Worm (Caenorhabditis elegans) whole organism, L4 larva: Measurements from ENCODE around the gene lgc-40.

Source experiments
- ama-1 ChIP-seq: fragments of 150-350 bp; optimal IDR thresholded peaks from 2 replicates; lab custom pipeline; 2014; ENCODE audit warnings: inconsistent platforms, mixed read lengths
- ceh-28 ChIP-seq: fragments of 150-350 bp; optimal IDR thresholded peaks from 2 replicates; lab custom pipeline; 2014; ENCODE audit warnings: missing biosample characterization, missing genetic modification reagents, missing genetic modification characterization
- daf-19 ChIP-seq: fragments of 200-800 bp; sonication (Bioruptor generic); conservative IDR thresholded peaks from 2 replicates; pipeline ENCODE4 v1.3.6; 2022; ENCODE audit warnings: missing genetic modification characterization, missing compliant biosample characterization
- fos-1 ChIP-seq: fragments of 150-350 bp; optimal IDR thresholded peaks from 2 replicates; lab custom pipeline; 2014; ENCODE audit warnings: missing biosample characterization, missing genetic modification characterization
- lin-1 ChIP-seq: fragments of 200-800 bp; sonication (Bioruptor generic); IDR thresholded peaks from 2 replicates; pipeline ENCODE4 v1.3.6; 2022; ENCODE audit warnings: missing genetic modification reagents, missing genetic modification characterization, missing compliant biosample characterization
- mep-1 ChIP-seq: fragments of 150-350 bp; sonication (generic microtip); optimal IDR thresholded peaks from 3 replicates; lab custom pipeline; 2014; ENCODE audit warnings: missing biosample characterization, missing genetic modification characterization
- nhr-25 ChIP-seq: sonication (generic microtip); optimal IDR thresholded peaks from 2 replicates; lab custom pipeline; 2017; ENCODE audit warnings: missing genetic modification characterization, mild to moderate bottlenecking, missing compliant biosample characterization, antibody characterized with exemption, moderate library complexity, borderline replicate concordance; ENCODE audit not compliant: insufficient read depth
- php-3 ChIP-seq: fragments of 200-800 bp; sonication (Bioruptor generic); IDR thresholded peaks from 2 replicates; pipeline ENCODE4 v1.3.6; 2022; ENCODE audit warnings: missing genetic modification reagents, missing genetic modification characterization, missing compliant biosample characterization
- pqm-1 ChIP-seq: sonication (generic microtip); optimal IDR thresholded peaks from 2 replicates; lab custom pipeline; 2017; ENCODE audit warnings: missing biosample characterization, missing genetic modification characterization
- snpc-4 ChIP-seq: fragments of 150-350 bp; optimal IDR thresholded peaks from 2 replicates; lab custom pipeline; 2014; ENCODE audit warnings: missing biosample characterization, missing genetic modification characterization
- tag-97 ChIP-seq: fragments of 200-800 bp; sonication (Bioruptor generic); IDR thresholded peaks from 2 replicates; pipeline ENCODE4 v1.3.6; 2022; ENCODE audit warnings: missing genetic modification characterization, missing compliant biosample characterization
- unc-62 ChIP-seq, 3 experiments: fragments of 150-350 bp in 1 of 3; sonication (generic microtip); optimal IDR thresholded peaks in 2 of 3; peaks in 1 of 3; 1 replicate in 1 of 3; 2 replicates in 2 of 3; lab custom pipeline; 2014 to 2017; ENCODE audit warnings: missing biosample characterization in 3 of 3, missing genetic modification characterization in 3 of 3, missing genetic modification reagents in 3 of 3, missing genotype in 1 of 3

DNA sequence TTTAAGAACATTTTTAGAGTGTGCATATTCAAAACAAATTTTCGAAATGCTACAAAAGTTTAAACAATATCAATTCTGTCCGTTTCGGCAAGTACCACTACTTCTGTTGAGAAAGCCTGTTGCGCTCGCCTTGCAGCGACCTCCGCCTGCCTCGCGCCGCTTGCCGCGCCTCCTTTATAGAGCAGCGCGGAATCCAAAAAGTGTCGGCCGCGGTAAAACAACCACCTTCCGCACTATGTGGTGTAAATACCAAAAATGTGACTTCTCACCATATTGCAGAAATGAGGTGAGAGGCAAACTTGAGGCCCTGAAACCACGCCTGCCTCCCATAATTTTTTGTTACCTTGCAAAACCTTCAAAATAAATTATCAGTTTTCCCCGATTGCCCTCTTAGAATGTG lies 7.0 kb upstream of the lgc-40 start:
- TF ChIP-seq snpc-4 = no peak
- TF ChIP-seq tag-97 (GFP tag; lab: Robert Waterston, UW) = no peak
- TF ChIP-seq unc-62 (GFP tag; optimal IDR thresholded peaks at IDR 0.05 in 1 of 2; lab: Kevin White, UChicago) = no peak
- TF ChIP-seq unc-62 (tag; optimal IDR thresholded peaks at IDR 0.05; lab: Kevin White, UChicago) = no peak
- no peak for TF ChIP-seq daf-19
- no peak for TF ChIP-seq pqm-1 (tag; lab: Kevin White, UChicago)
- 0 out of 2 replicates have a peak, but pooled peaks have one; percentile 9 for TF ChIP-seq php-3 (GFP tag; lab: Robert Waterston, UW)
- TF ChIP-seq nhr-25 = no peak
- no peak for TF ChIP-seq mep-1
- TF ChIP-seq lin-1 = no peak
- TF ChIP-seq ama-1 (lab: Kevin White, UChicago) = no peak
- no peak for TF ChIP-seq ceh-28 (tag; lab: Kevin White, UChicago)
- TF ChIP-seq fos-1 (tag; lab: Kevin White, UChicago) = no peak
